Fruit fly (Drosophila melanogaster): ENCODE data around the gene Snoo.
A peak's percentile ranks its signal among the peaks of the same experiment; 100 is the strongest.

Gene Snoo

dm6 chr2L:7885952-7886351 lies 98.0 kb downstream of the Snoo start (continued):
- TF ChIP-seq Bgb (GFP tag; IDR thresholded peaks at IDR 0.05; ENCODE audit: partially characterized antibody) (peak; percentile 72), HLH4C (GFP tag; IDR thresholded peaks at IDR 0.05; ENCODE audit: partially characterized antibody) (peak; percentile 52; the same call in 2 of the 3 replicates), BEAF-32 (GFP tag; optimal IDR thresholded peaks at IDR 0.05) (peak; percentile 71), CG6791 (GFP tag; IDR thresholded peaks at IDR 0.05; ENCODE audit: partially characterized antibody) (peak; percentile 76), vnd (GFP tag; IDR thresholded peaks at IDR 0.05; ENCODE audit: partially characterized antibody) (peak; percentile 65; the same call in 2 of the 3 replicates), CG4404 (GFP tag; IDR thresholded peaks at IDR 0.05) (no peak), gsb-n (tag; optimal IDR thresholded peaks at IDR 0.05) (no peak), gcm (GFP tag; optimal IDR thresholded peaks at IDR 0.05) (no peak), Opbp (GFP tag; IDR thresholded peaks at IDR 0.05; ENCODE audit: partially characterized antibody) (peak; percentile 72; the same call in 2 of the 3 replicates), Dbx (GFP tag; IDR thresholded peaks at IDR 0.05) (no peak), CG12236 (GFP tag; optimal IDR thresholded peaks at IDR 0.05) (no peak), amos (GFP tag; IDR thresholded peaks at IDR 0.05; ENCODE audit: partially characterized antibody) (peak; percentile 81), CG1603 (tag; optimal IDR thresholded peaks at IDR 0.05) (peak; percentile 18), Nf-YC (tag; optimal IDR thresholded peaks at IDR 0.05) (no peak), unc-4 (GFP tag; IDR thresholded peaks at IDR 0.05; ENCODE audit: partially characterized antibody) (peak; percentile 67), inv (GFP tag; IDR thresholded peaks at IDR 0.05; ENCODE audit: partially characterized antibody) (peak; percentile 62), CG8089 (GFP tag; optimal IDR thresholded peaks at IDR 0.05) (no peak), crp (GFP tag; optimal IDR thresholded peaks at IDR 0.05) (peak in 1 of 2 experiments; percentile 18), mld (GFP tag; IDR thresholded peaks at IDR 0.05; ENCODE audit: partially characterized antibody) (0 out of 3 replicates have a peak, but pooled peaks have one; percentile 38), CG42726 (GFP tag; IDR thresholded peaks at IDR 0.05; ENCODE audit: partially characterized antibody) (peak; percentile 73; the same call in 1 of the 2 replicates), wor (GFP tag; IDR thresholded peaks at IDR 0.05) (no peak), CG7928 (GFP tag; optimal IDR thresholded peaks at IDR 0.05) (no peak), Doc3 (GFP tag; IDR thresholded peaks at IDR 0.05; ENCODE audit: partially characterized antibody) (peak; percentile 71), CG6654 (GFP tag; optimal IDR thresholded peaks at IDR 0.05) (no peak), ato (GFP tag; IDR thresholded peaks at IDR 0.05; ENCODE audit: partially characterized antibody) (peak; percentile 62; the same call in 1 of the 2 replicates), Lim3 (GFP tag; IDR thresholded peaks at IDR 0.05) (no peak), bbx (GFP tag; IDR thresholded peaks at IDR 0.05; ENCODE audit: partially characterized antibody) (peak; percentile 80), chn (GFP tag; optimal IDR thresholded peaks at IDR 0.05) (no peak), CG7963 (GFP tag; IDR thresholded peaks at IDR 0.05; ENCODE audit: partially characterized antibody) (peak; percentile 59; the same call in 2 of the 3 replicates), CG16813 (GFP tag; IDR thresholded peaks at IDR 0.05; ENCODE audit: partially characterized antibody) (peak; percentile 69), YL-1 (GFP tag; optimal IDR thresholded peaks at IDR 0.05) (peak; percentile 12), CG11398 (GFP tag; optimal IDR thresholded peaks at IDR 0.05) (no peak), Dref (GFP tag; IDR thresholded peaks at IDR 0.05) (peak; percentile 71), CG13287 (GFP tag; IDR thresholded peaks at IDR 0.05; ENCODE audit: partially characterized antibody) (peak; percentile 79), nmo (GFP tag; optimal IDR thresholded peaks at IDR 0.05) (no peak), gfzf (GFP tag; optimal IDR thresholded peaks at IDR 0.05) (peak; percentile 18), zen2 (GFP tag; IDR thresholded peaks at IDR 0.05; ENCODE audit: partially characterized antibody) (peak; percentile 74; the same call in 2 of the 3 replicates), hbn (GFP tag; IDR thresholded peaks at IDR 0.05; ENCODE audit: partially characterized antibody) (peak; percentile 77), CG2129 (GFP tag; IDR thresholded peaks at IDR 0.05; ENCODE audit: partially characterized antibody) (peak; percentile 24; the same call in 1 of the 2 replicates), CG14860 (GFP tag; IDR thresholded peaks at IDR 0.05; ENCODE audit: partially characterized antibody) (peak; percentile 66), Dp (GFP tag; optimal IDR thresholded peaks at IDR 0.05) (peak; percentile 71), CG9437 (GFP tag; optimal IDR thresholded peaks at IDR 0.05) (peak; percentile 92), CG34224 (GFP tag; IDR thresholded peaks at IDR 0.05; ENCODE audit: partially characterized antibody) (peak; percentile 72), Pdp1 (GFP tag; optimal IDR thresholded peaks at IDR 0.05) (peak in 1 of 2 experiments; percentile 92), Dll (GFP tag; IDR thresholded peaks at IDR 0.05; ENCODE audit: partially characterized antibody) (peak; percentile 60), sr (GFP tag; IDR thresholded peaks at IDR 0.05) (no peak)

Measured in whole organism, embryonic.